Worm (Caenorhabditis elegans) whole organism, L3 larva: ENCODE measurements around the gene srg-5.

Experiments
- aly-2 ChIP-seq: fragments of 150-350 bp; optimal IDR thresholded peaks from 2 replicates; lab custom pipeline; 2014; ENCODE audit warnings: missing biosample characterization, missing genetic modification characterization
- ceh-28 ChIP-seq: fragments of 150-350 bp; optimal IDR thresholded peaks from 2 replicates; lab custom pipeline; 2014; ENCODE audit warnings: missing biosample characterization, missing genetic modification reagents, missing genetic modification characterization
- ztf-4 ChIP-seq: fragments of 150-350 bp; optimal IDR thresholded peaks from 2 replicates; lab custom pipeline; 2014; ENCODE audit warnings: missing biosample characterization, missing genetic modification characterization

DNA sequence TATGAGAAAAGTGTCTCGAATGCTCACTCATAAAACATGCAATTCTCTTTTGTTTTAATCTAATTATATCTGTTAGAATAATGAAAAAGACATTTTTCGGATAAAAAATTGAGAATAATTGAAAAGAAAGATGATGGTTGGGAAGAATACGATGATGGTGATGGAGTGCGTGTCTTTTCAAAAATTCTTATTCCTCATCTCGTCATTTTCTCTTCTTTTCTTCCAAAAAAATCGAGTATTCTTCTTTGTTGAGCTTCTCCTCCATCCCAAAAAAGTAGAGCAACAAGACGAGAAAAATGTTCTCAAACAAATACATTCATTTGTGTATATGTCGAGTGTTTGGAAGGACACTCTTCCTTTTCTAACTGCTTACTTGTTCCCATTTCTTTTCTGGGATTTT lies 33.3 kb upstream of the srg-5 start:
- TF ChIP-seq aly-2 (tag; lab: Kevin White, UChicago): no peak
- no peak for TF ChIP-seq ceh-28 (tag; lab: Kevin White, UChicago)
- TF ChIP-seq ztf-4 (tag; lab: Kevin White, UChicago): no peak
